Fruit fly (Drosophila melanogaster) whole organism, embryonic: ENCODE measurements around the gene CG43248.

Experiments used
- Bgb ChIP-seq: fragments of 200-800 bp; sonication (Bioruptor generic); IDR thresholded peaks from 2 replicates; pipeline ENCODE4 v1.3.6; 2022; ENCODE audit warnings: missing biosample characterization, missing genetic modification characterization; ENCODE audit not compliant: partially characterized antibody
- CG10147 ChIP-seq: fragments of 200-800 bp; sonication (Bioruptor generic); optimal IDR thresholded peaks from 2 replicates; lab custom pipeline; 2019; ENCODE audit warnings: missing biosample characterization, mild to moderate bottlenecking, missing genetic modification characterization, moderate library complexity
- CG10959 ChIP-seq: fragments of 200-800 bp; sonication (Bioruptor generic); IDR thresholded peaks from 2 replicates; pipeline ENCODE4 v1.3.6; 2022; ENCODE audit warnings: missing biosample characterization, missing genetic modification characterization
- CG11085 ChIP-seq: fragments of 200-800 bp; sonication (Bioruptor generic); IDR thresholded peaks from 2 replicates; pipeline ENCODE4 v1.3.6; 2022; ENCODE audit warnings: missing biosample characterization, missing genetic modification characterization
- CG11696 ChIP-seq: fragments of 200-800 bp; sonication (Bioruptor generic); IDR thresholded peaks from 2 replicates; pipeline ENCODE4 v1.3.6; 2022; ENCODE audit warnings: missing biosample characterization, missing genetic modification characterization
- CG12104 ChIP-seq: fragments of 200-800 bp; sonication (Bioruptor generic); optimal IDR thresholded peaks from 3 replicates; lab custom pipeline; 2016; ENCODE audit warnings: missing biosample characterization, missing genetic modification characterization
- CG12219 ChIP-seq: fragments of 200-800 bp; sonication (Bioruptor generic); optimal IDR thresholded peaks from 3 replicates; lab custom pipeline; 2018; ENCODE audit warnings: missing biosample characterization, mild to moderate bottlenecking, missing genetic modification characterization
- CG12236 ChIP-seq: fragments of 200-800 bp; sonication (Bioruptor generic); optimal IDR thresholded peaks from 2 replicates; lab custom pipeline; 2016; ENCODE audit warnings: missing biosample characterization, missing genetic modification characterization
- CG14441 ChIP-seq: fragments of 200-800 bp; sonication (Bioruptor generic); IDR thresholded peaks from 2 replicates; pipeline ENCODE4 v1.3.6; 2022; ENCODE audit warnings: missing biosample characterization, missing genetic modification characterization
- CG14860 ChIP-seq: fragments of 200-800 bp; sonication (Bioruptor generic); IDR thresholded peaks from 3 replicates; pipeline ENCODE4 v1.3.6; 2022; ENCODE audit warnings: missing biosample characterization, missing genetic modification characterization; ENCODE audit not compliant: partially characterized antibody
- CG17361 ChIP-seq: fragments of 200-800 bp; sonication (Bioruptor generic); IDR thresholded peaks from 3 replicates; pipeline ENCODE4 v1.3.6; 2022; ENCODE audit warnings: missing biosample characterization, missing genetic modification characterization
- CG2199 ChIP-seq: fragments of 200-800 bp; sonication (Bioruptor generic); IDR thresholded peaks from 3 replicates; pipeline ENCODE4 v1.3.6; 2022; ENCODE audit warnings: missing biosample characterization, missing genetic modification characterization
- CG2889 ChIP-seq: fragments of 200-800 bp; sonication (Bioruptor generic); IDR thresholded peaks from 3 replicates; pipeline ENCODE4 v1.3.6; 2022; ENCODE audit warnings: missing biosample characterization, missing genetic modification characterization
- CG30020 ChIP-seq: fragments of 200-800 bp; optimal IDR thresholded peaks from 2 replicates; lab custom pipeline; 2019; ENCODE audit warnings: missing biosample characterization, mild to moderate bottlenecking, missing genetic modification characterization, moderate library complexity
- CG31388 ChIP-seq: fragments of 200-800 bp; sonication (Bioruptor generic); optimal IDR thresholded peaks from 2 replicates; lab custom pipeline; 2016; ENCODE audit warnings: missing biosample characterization, missing genetic modification characterization
- CG33557 ChIP-seq: fragments of 200-800 bp; sonication (Bioruptor generic); optimal IDR thresholded peaks from 2 replicates; lab custom pipeline; 2019; ENCODE audit warnings: missing biosample characterization, mild to moderate bottlenecking, missing genetic modification characterization, moderate library complexity
- CG34422 ChIP-seq: fragments of 200-800 bp; sonication (Bioruptor generic); IDR thresholded peaks from 3 replicates; pipeline ENCODE4 v1.3.6; 2022; ENCODE audit warnings: missing biosample characterization, missing genetic modification characterization
- CG4617 ChIP-seq: fragments of 200-800 bp; sonication (Bioruptor generic); optimal IDR thresholded peaks from 3 replicates; lab custom pipeline; 2016; ENCODE audit warnings: missing biosample characterization, missing genetic modification characterization, borderline replicate concordance
- CG6175 ChIP-seq: fragments of 200-800 bp; sonication (Bioruptor generic); IDR thresholded peaks from 3 replicates; pipeline ENCODE4 v1.3.6; 2022; ENCODE audit warnings: missing biosample characterization, missing genetic modification characterization
- CG7357 ChIP-seq: fragments of 200-800 bp; sonication (Bioruptor generic); IDR thresholded peaks from 3 replicates; pipeline ENCODE4 v1.3.6; 2022; ENCODE audit warnings: missing biosample characterization, missing genetic modification characterization
- CG7745 ChIP-seq: fragments of 200-800 bp; sonication (Bioruptor generic); optimal IDR thresholded peaks from 2 replicates; lab custom pipeline; 2018; ENCODE audit warnings: missing biosample characterization, mild to moderate bottlenecking, missing genetic modification characterization, moderate library complexity
- CG9727 ChIP-seq: fragments of 200-800 bp; sonication (Bioruptor generic); optimal IDR thresholded peaks from 3 replicates; lab custom pipeline; 2017; ENCODE audit warnings: missing biosample characterization, mild to moderate bottlenecking, missing genetic modification characterization
- Drgx ChIP-seq: fragments of 200-800 bp; sonication (Bioruptor generic); IDR thresholded peaks from 2 replicates; pipeline ENCODE4 v1.3.6; 2022; ENCODE audit warnings: missing biosample characterization, missing genetic modification characterization
- Hr51 ChIP-seq, 2 experiments: fragments of 200-800 bp; sonication (Bioruptor generic); optimal IDR thresholded peaks; 2 replicates in 1 of 2; 3 replicates in 1 of 2; lab custom pipeline; 2016 to 2018; ENCODE audit warnings: missing biosample characterization in 2 of 2, missing genetic modification characterization in 2 of 2, mild to moderate bottlenecking in 1 of 2, moderate library complexity in 1 of 2
- NC2α ChIP-seq: fragments of 200-800 bp; sonication (Bioruptor generic); optimal IDR thresholded peaks from 2 replicates; lab custom pipeline; 2016; ENCODE audit warnings: missing biosample characterization, missing genetic modification characterization
- NfI ChIP-seq: fragments of 200-800 bp; sonication (Bioruptor generic); optimal IDR thresholded peaks from 3 replicates; lab custom pipeline; 2018; ENCODE audit warnings: missing biosample characterization, mild to moderate bottlenecking, missing genetic modification characterization, moderate library complexity
- Poxn ChIP-seq: fragments of 200-800 bp; sonication (Bioruptor generic); IDR thresholded peaks from 2 replicates; pipeline ENCODE4 v1.3.6; 2022; ENCODE audit warnings: missing biosample characterization, missing genetic modification characterization
- Trl ChIP-seq, 3 experiments: fragments of >200 bp in 2 of 3; fragments of 200-800 bp in 1 of 3; sonication (Bioruptor generic) in 1 of 3; optimal IDR thresholded peaks; 2 replicates in 1 of 3; 3 replicates in 2 of 3; lab custom pipeline; 2016 to 2017; ENCODE audit warnings: missing biosample characterization in 1 of 3, missing genetic modification characterization in 1 of 3
- al ChIP-seq: fragments of 200-800 bp; sonication (Bioruptor generic); IDR thresholded peaks from 2 replicates; pipeline ENCODE4 v1.3.6; 2022; ENCODE audit warnings: missing biosample characterization, missing genetic modification characterization
- ash1 ChIP-seq: fragments of 200-800 bp; sonication (Bioruptor generic); optimal IDR thresholded peaks from 2 replicates; lab custom pipeline; 2018; ENCODE audit warnings: missing biosample characterization, mild to moderate bottlenecking, missing genetic modification characterization
- bcd ChIP-seq: fragments of 200-800 bp; sonication (Bioruptor generic); optimal IDR thresholded peaks from 2 replicates; lab custom pipeline; 2017; ENCODE audit warnings: missing biosample characterization, mild to moderate bottlenecking, missing genetic modification characterization
- bigmax ChIP-seq: fragments of 200-800 bp; sonication (Bioruptor generic); optimal IDR thresholded peaks from 2 replicates; lab custom pipeline; 2018; ENCODE audit warnings: missing biosample characterization, mild to moderate bottlenecking, missing genetic modification characterization
- btn ChIP-seq: fragments of 200-800 bp; sonication (Bioruptor generic); optimal IDR thresholded peaks from 2 replicates; lab custom pipeline; 2016; ENCODE audit warnings: missing biosample characterization, missing genetic modification characterization
- cas ChIP-seq: fragments of 200-800 bp; sonication (Bioruptor generic); IDR thresholded peaks from 2 replicates; pipeline ENCODE4 v1.3.6; 2022; ENCODE audit warnings: missing biosample characterization, missing genetic modification characterization
- cwo ChIP-seq: fragments of 200-800 bp; sonication (Bioruptor generic); optimal IDR thresholded peaks from 3 replicates; lab custom pipeline; 2017; ENCODE audit warnings: missing biosample characterization, missing genetic modification characterization, mild to moderate bottlenecking, moderate library complexity, missing genetic modification reagents
- dm ChIP-seq: fragments of 200-800 bp; sonication (Bioruptor generic); optimal IDR thresholded peaks from 3 replicates; lab custom pipeline; 2016; ENCODE audit warnings: missing biosample characterization, missing genetic modification characterization
- hbn ChIP-seq: fragments of 200-800 bp; sonication (Bioruptor generic); IDR thresholded peaks from 2 replicates; pipeline ENCODE4 v1.3.6; 2022; ENCODE audit warnings: missing biosample characterization, missing genetic modification characterization; ENCODE audit not compliant: partially characterized antibody
- her ChIP-seq: fragments of 200-800 bp; sonication (Bioruptor generic); optimal IDR thresholded peaks from 2 replicates; lab custom pipeline; 2016; ENCODE audit warnings: missing biosample characterization, missing genetic modification characterization
- insv ChIP-seq, 2 experiments: fragments of 200-800 bp; sonication (Bioruptor generic); optimal IDR thresholded peaks; 3 replicates each; lab custom pipeline; 2016 to 2018; ENCODE audit warnings: missing biosample characterization in 2 of 2, missing genetic modification characterization in 2 of 2
- kay ChIP-seq: fragments of 200-800 bp; sonication (Bioruptor generic); optimal IDR thresholded peaks from 2 replicates; lab custom pipeline; 2016; ENCODE audit warnings: missing biosample characterization, missing genetic modification characterization
- odd ChIP-seq: fragments of 200-800 bp; sonication (Bioruptor generic); optimal IDR thresholded peaks from 2 replicates; lab custom pipeline; 2017; ENCODE audit warnings: missing biosample characterization, mild to moderate bottlenecking, missing genetic modification characterization
- pb ChIP-seq: fragments of 200-800 bp; sonication (Bioruptor generic); optimal IDR thresholded peaks from 3 replicates; lab custom pipeline; 2016; ENCODE audit warnings: missing biosample characterization, missing genetic modification characterization
- prd ChIP-seq, 3 experiments: fragments of >200 bp in 2 of 3; fragments of 200-800 bp in 1 of 3; sonication (Bioruptor generic) in 1 of 3; optimal IDR thresholded peaks in 2 of 3; IDR thresholded peaks in 1 of 3; 2 replicates in 2 of 3; 3 replicates in 1 of 3; pipeline versions ENCODE4 v1.3.6 to Lab custom; 2017 to 2022; ENCODE audit warnings: missing biosample characterization in 1 of 3, missing genetic modification characterization in 1 of 3
- salm ChIP-seq: fragments of 200-800 bp; sonication (Bioruptor generic); optimal IDR thresholded peaks from 2 replicates; lab custom pipeline; 2018; ENCODE audit warnings: missing biosample characterization, mild to moderate bottlenecking, missing genetic modification characterization
- sima ChIP-seq: fragments of 200-800 bp; sonication (Bioruptor generic); optimal IDR thresholded peaks from 2 replicates; lab custom pipeline; 2016; ENCODE audit warnings: missing biosample characterization, missing genetic modification characterization
- slbo ChIP-seq: fragments of 200-800 bp; sonication (Bioruptor generic); IDR thresholded peaks from 2 replicates; pipeline ENCODE4 v1.3.6; 2022; ENCODE audit warnings: missing biosample characterization, missing genetic modification characterization
- ssp ChIP-seq: fragments of 200-800 bp; sonication (Bioruptor generic); IDR thresholded peaks from 2 replicates; pipeline ENCODE4 v1.3.6; 2022; ENCODE audit warnings: missing biosample characterization, missing genetic modification characterization
- tio ChIP-seq: fragments of 200-800 bp; sonication (Bioruptor generic); optimal IDR thresholded peaks from 2 replicates; lab custom pipeline; 2017; ENCODE audit warnings: missing biosample characterization, missing genetic modification characterization, inconsistent platforms
- zen2 ChIP-seq: fragments of 200-800 bp; sonication (Bioruptor generic); IDR thresholded peaks from 3 replicates; pipeline ENCODE4 v1.3.6; 2022; ENCODE audit warnings: missing biosample characterization, missing genetic modification characterization; ENCODE audit not compliant: partially characterized antibody

The CG43248 gene

dm6 chr3L:15493886-15494598 is 37.2 kb downstream of the CG43248 start (continued):
- no peak for TF ChIP-seq CG31388
- TF ChIP-seq cas (GFP tag; lab: Robert Waterston, UW) = no peak
- peak; percentile 34 for TF ChIP-seq bcd
- no peak for TF ChIP-seq btn (GFP tag; lab: Kevin White, UChicago)
- TF ChIP-seq CG12236 (GFP tag; lab: Kevin White, UChicago) = no peak
- TF ChIP-seq hbn (GFP tag; lab: Robert Waterston, UW) = no peak
- TF ChIP-seq Hr51 (GFP tag; optimal IDR thresholded peaks at IDR 0.05; lab: Kevin White, UChicago) = peak in 1 of 2 experiments; percentile 27
- TF ChIP-seq Trl (optimal IDR thresholded peaks at IDR 0.05; lab: Kevin White, UChicago) = peak; percentile 75 to 85
- TF ChIP-seq Trl (GFP tag; optimal IDR thresholded peaks at IDR 0.05; lab: Kevin White, UChicago) = no peak
- no peak for TF ChIP-seq CG12219 (GFP tag; lab: Kevin White, UChicago)
- no peak for TF ChIP-seq CG11085 (GFP tag; lab: Robert Waterston, UW)
- TF ChIP-seq insv (GFP tag; optimal IDR thresholded peaks at IDR 0.05; lab: Kevin White, UChicago) = no peak
- no peak for TF ChIP-seq CG4617 (GFP tag; lab: Kevin White, UChicago)
- TF ChIP-seq CG7357 (GFP tag; lab: Robert Waterston, UW) = no peak
- peak; percentile 82 for TF ChIP-seq cwo (GFP tag; lab: Kevin White, UChicago)
- TF ChIP-seq CG10147 (GFP tag; lab: Kevin White, UChicago) = peak; percentile 15
- peak; percentile 60; the same call in 1 of the 3 replicates for TF ChIP-seq CG34422 (GFP tag; lab: Robert Waterston, UW)
- no peak for TF ChIP-seq pb (GFP tag; lab: Kevin White, UChicago)
- TF ChIP-seq CG11696 = peak; percentile 77
- no peak for TF ChIP-seq sima
- TF ChIP-seq CG14441 (GFP tag; lab: Robert Waterston, UW) = peak; percentile 29; the same call in 1 of the 2 replicates
- no peak for TF ChIP-seq ssp (GFP tag; lab: Robert Waterston, UW)
- no peak for TF ChIP-seq CG33557 (GFP tag; lab: Kevin White, UChicago)
- no peak for TF ChIP-seq CG10959
- TF ChIP-seq al (GFP tag; lab: Robert Waterston, UW) = 0 out of 2 replicates have a peak, but pooled peaks have one; percentile 24
- TF ChIP-seq prd (optimal IDR thresholded peaks at IDR 0.05; lab: Kevin White, UChicago) = no peak
- 0 out of 3 replicates have a peak, but pooled peaks have one; percentile 26 for TF ChIP-seq prd (GFP tag; IDR thresholded peaks at IDR 0.05; lab: Robert Waterston, UW)
- no peak for TF ChIP-seq NC2α
- TF ChIP-seq salm (tag; lab: Kevin White, UChicago) = no peak
- no peak for TF ChIP-seq slbo (GFP tag; lab: Robert Waterston, UW)
- no peak for TF ChIP-seq Drgx (GFP tag; lab: Robert Waterston, UW)
- TF ChIP-seq dm (GFP tag; lab: Kevin White, UChicago) = no peak
- TF ChIP-seq Poxn (GFP tag; lab: Robert Waterston, UW) = no peak
- peak; percentile 5 for TF ChIP-seq odd
- no peak for TF ChIP-seq Bgb (GFP tag; lab: Robert Waterston, UW)
- TF ChIP-seq zen2 (GFP tag; lab: Robert Waterston, UW) = no peak
- no peak for TF ChIP-seq NfI
- TF ChIP-seq kay (GFP tag; lab: Kevin White, UChicago) = no peak
- no peak for TF ChIP-seq CG9727 (GFP tag; lab: Kevin White, UChicago)
- no peak for TF ChIP-seq CG14860 (GFP tag; lab: Robert Waterston, UW)
- TF ChIP-seq ash1 (GFP tag; lab: Kevin White, UChicago) = no peak
- TF ChIP-seq CG2889 = no peak
- TF ChIP-seq tio = no peak
- TF ChIP-seq CG2199 = no peak
- TF ChIP-seq CG17361 (GFP tag; lab: Robert Waterston, UW) = peak; percentile 54; the same call in 2 of the 3 replicates
- no peak for TF ChIP-seq CG30020 (tag; lab: Kevin White, UChicago)
- TF ChIP-seq her (GFP tag; lab: Kevin White, UChicago) = no peak
- TF ChIP-seq CG7745 (tag; lab: Kevin White, UChicago) = no peak
- TF ChIP-seq bigmax (GFP tag; lab: Kevin White, UChicago) = no peak
- peak; percentile 16 for TF ChIP-seq CG12104
- TF ChIP-seq CG6175 (GFP tag; lab: Robert Waterston, UW) = no peak
